Worm (Caenorhabditis elegans) whole organism, L4/young adult: ENCODE measurements around the gene nhr-234.
"Not testable (repeated sequence)": the region's sequence is repeated elsewhere in the genome, so short reads cannot be mapped to it uniquely, and the experiment has no call there.

Source experiments
- W03F9.2 ChIP-seq: fragments of 150-350 bp; optimal IDR thresholded peaks from 2 replicates; lab custom pipeline; 2014; ENCODE audit warnings: missing biosample characterization, missing genetic modification characterization
- dao-5 ChIP-seq: sonication (generic microtip); optimal IDR thresholded peaks from 2 replicates; lab custom pipeline; 2016; ENCODE audit warnings: missing genotype, missing genetic modification characterization, moderate library complexity, missing compliant biosample characterization
- him-1 ChIP-seq: sonication (generic microtip); optimal IDR thresholded peaks from 2 replicates; lab custom pipeline; 2016; ENCODE audit warnings: missing genotype, missing genetic modification reagents, missing genetic modification characterization, missing compliant biosample characterization

nhr-234 gene

ce11 chrII:12622843-12623242 lies 13.6 kb upstream of the nhr-234 start:
- TF ChIP-seq W03F9.2 = no peak
- no peak for TF ChIP-seq dao-5 (tag; lab: Kevin White, UChicago)
- TF ChIP-seq him-1 (tag; lab: Kevin White, UChicago) = no peak

ce11 chrII:12624433-12624832 lies 12.0 kb upstream of the nhr-234 start, which contains the start of gene Y38E10A.14:
Gene Y38E10A.14 (minus strand): TSS chrII:12624533.
- TF ChIP-seq him-1 (tag; lab: Kevin White, UChicago); dao-5 (tag; lab: Kevin White, UChicago); W03F9.2: not testable (repeated sequence)

- TF ChIP-seq W03F9.2 (no peak), dao-5 (tag; lab: Kevin White, UChicago) (no peak), him-1 (tag; lab: Kevin White, UChicago) (no peak)
Measured at ce11 chrII:12625673-12626072, 10.8 kb upstream of the nhr-234 start.

- TF ChIP-seq dao-5 (tag; lab: Kevin White, UChicago) = no peak
- TF ChIP-seq him-1 (tag; lab: Kevin White, UChicago) = no peak
- no peak for TF ChIP-seq W03F9.2
Measured at ce11 chrII:12626120-12626624, 10.3 kb upstream of the nhr-234 start.

- TF ChIP-seq W03F9.2 (no peak), dao-5 (tag; lab: Kevin White, UChicago) (no peak), him-1 (tag; lab: Kevin White, UChicago) (no peak)
Measured at ce11 chrII:12626887-12627286, 9.6 kb upstream of the nhr-234 start, which contains the start of gene nspe-7. Gene nspe-7 (plus strand): TSS chrII:12627187.

ce11 chrII:12628566-12628965 lies 7.9 kb upstream of the nhr-234 start, which contains the start of gene nspe-5:
Gene nspe-5 (plus strand): TSS chrII:12628866.
- TF ChIP-seq him-1 (tag; lab: Kevin White, UChicago) = no peak
- TF ChIP-seq dao-5 (tag; lab: Kevin White, UChicago) = no peak
- TF ChIP-seq W03F9.2 = no peak

- no peak for TF ChIP-seq W03F9.2
- no peak for TF ChIP-seq him-1 (tag; lab: Kevin White, UChicago)
- no peak for TF ChIP-seq dao-5 (tag; lab: Kevin White, UChicago)
Measured at ce11 chrII:12629387-12629786, 7.1 kb upstream of the nhr-234 start, which contains the start of gene Y38E10A.28. Gene Y38E10A.28 (plus strand): TSS chrII:12629687.

ce11 chrII:12630888-12631287 lies 5.6 kb upstream of the nhr-234 start, which contains the start of gene Y38E10A.34:
Gene Y38E10A.34 (plus strand): TSS chrII:12631188.
- TF ChIP-seq W03F9.2 = no peak
- TF ChIP-seq him-1 (tag; lab: Kevin White, UChicago) = no peak
- TF ChIP-seq dao-5 (tag; lab: Kevin White, UChicago) = no peak

- no peak for TF ChIP-seq him-1 (tag; lab: Kevin White, UChicago)
- no peak for TF ChIP-seq W03F9.2
- TF ChIP-seq dao-5 (tag; lab: Kevin White, UChicago) = no peak
Measured at ce11 chrII:12634749-12635318, 1.6 kb upstream of the nhr-234 start, which contains the start of gene Y38E10A.17. Gene Y38E10A.17 (minus strand): TSS chrII:12634799.

- no peak for TF ChIP-seq dao-5 (tag; lab: Kevin White, UChicago)
- TF ChIP-seq him-1 (tag; lab: Kevin White, UChicago) = no peak
- no peak for TF ChIP-seq W03F9.2
Measured at ce11 chrII:12640370-12640769, 3.9 kb downstream of the nhr-234 start, which contains the start of gene nhr-235. Gene nhr-235 (plus strand): TSS chrII:12640670.

ce11 chrII:12654447-12654846 lies 18.0 kb downstream of the nhr-234 start, which contains the start of gene rgs-4:
Gene rgs-4 (plus strand): TSS chrII:12654747.
- TF ChIP-seq W03F9.2 (no peak), dao-5 (tag; lab: Kevin White, UChicago) (no peak), him-1 (tag; lab: Kevin White, UChicago) (no peak)

ce11 chrII:12655816-12656215 lies 19.3 kb downstream of the nhr-234 start:
- TF ChIP-seq W03F9.2 (no peak), dao-5 (tag; lab: Kevin White, UChicago) (no peak)

ce11 chrII:12657620-12658019 lies 21.1 kb downstream of the nhr-234 start:
- TF ChIP-seq dao-5 (tag; lab: Kevin White, UChicago) (no peak), W03F9.2 (no peak), him-1 (tag; lab: Kevin White, UChicago) (no peak)

- TF ChIP-seq W03F9.2 (no peak), him-1 (tag; lab: Kevin White, UChicago) (no peak), dao-5 (tag; lab: Kevin White, UChicago) (no peak)
Measured at ce11 chrII:12658409-12658808, 21.9 kb downstream of the nhr-234 start.
